Worm (Caenorhabditis elegans) whole organism, L4 larva: ENCODE data around the gene mup-2.

Source experiments
- R02D3.7 ChIP-seq: fragments of 150-350 bp; sonication (generic microtip); optimal IDR thresholded peaks from 3 replicates; lab custom pipeline; 2014; ENCODE audit warnings: missing biosample characterization, missing genetic modification characterization
- lin-13 ChIP-seq: fragments of 150-350 bp; optimal IDR thresholded peaks from 2 replicates; lab custom pipeline; 2014; ENCODE audit warnings: missing biosample characterization, missing genetic modification reagents, missing genetic modification characterization
- nhr-25 ChIP-seq: sonication (generic microtip); optimal IDR thresholded peaks from 2 replicates; lab custom pipeline; 2017; ENCODE audit warnings: missing genetic modification characterization, mild to moderate bottlenecking, missing compliant biosample characterization, antibody characterized with exemption, moderate library complexity, borderline replicate concordance; ENCODE audit not compliant: insufficient read depth
- nhr-76 ChIP-seq: fragments of 150-350 bp; optimal IDR thresholded peaks from 2 replicates; lab custom pipeline; 2014; ENCODE audit warnings: missing biosample characterization, missing genetic modification characterization
- rbr-2 ChIP-seq: sonication (generic microtip); optimal IDR thresholded peaks from 2 replicates; lab custom pipeline; 2016; ENCODE audit warnings: missing genotype, missing genetic modification characterization, missing compliant biosample characterization
- snpc-4 ChIP-seq: fragments of 150-350 bp; optimal IDR thresholded peaks from 2 replicates; lab custom pipeline; 2014; ENCODE audit warnings: missing biosample characterization, missing genetic modification characterization
- tag-97 ChIP-seq: fragments of 200-800 bp; sonication (Bioruptor generic); IDR thresholded peaks from 2 replicates; pipeline ENCODE4 v1.3.6; 2022; ENCODE audit warnings: missing genetic modification characterization, missing compliant biosample characterization
- unc-62 ChIP-seq, 3 experiments: fragments of 150-350 bp in 1 of 3; sonication (generic microtip); optimal IDR thresholded peaks in 2 of 3; peaks in 1 of 3; 1 replicate in 1 of 3; 2 replicates in 2 of 3; lab custom pipeline; 2014 to 2017; ENCODE audit warnings: missing biosample characterization in 3 of 3, missing genetic modification characterization in 3 of 3, missing genetic modification reagents in 3 of 3, missing genotype in 1 of 3

DNA sequence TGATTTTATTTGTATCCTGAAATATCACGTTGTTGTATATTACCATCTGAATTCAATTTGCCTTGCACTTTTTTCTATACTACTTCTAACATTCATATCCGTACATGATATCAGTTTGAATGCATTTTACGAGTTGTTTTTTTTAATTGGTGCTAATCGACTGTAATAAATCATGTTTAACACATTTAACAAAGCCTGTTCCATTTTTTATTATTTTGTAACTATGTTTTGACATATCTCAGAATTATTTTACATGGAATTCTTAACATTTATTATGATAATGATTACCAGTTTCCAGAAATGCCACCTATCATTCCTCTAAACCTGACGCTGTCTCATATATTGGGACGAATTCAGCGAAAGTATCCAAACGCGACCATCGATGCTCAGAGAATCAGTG is 44.3 kb downstream of the mup-2 start, which contains the start of gene C03B1.3:
- TF ChIP-seq nhr-76 (tag; lab: Kevin White, UChicago) (no peak), lin-13 (GFP tag; lab: Kevin White, UChicago) (no peak), snpc-4 (tag; lab: Kevin White, UChicago) (no peak), rbr-2 (tag; lab: Kevin White, UChicago) (no peak), unc-62 (GFP tag; optimal IDR thresholded peaks at IDR 0.05 in 1 of 2; lab: Kevin White, UChicago) (no peak), unc-62 (tag; optimal IDR thresholded peaks at IDR 0.05; lab: Kevin White, UChicago) (no peak), tag-97 (GFP tag; lab: Robert Waterston, UW) (no peak), R02D3.7 (tag; lab: Kevin White, UChicago) (no peak), nhr-25 (tag; lab: Kevin White, UChicago) (no peak)
